Worm (Caenorhabditis elegans) whole organism, L2 larva: ENCODE data around the gene T16G12.7.
A peak's percentile ranks its signal among the peaks of the same experiment; 100 is the strongest.
"Not testable (repeated sequence)": the region's sequence is repeated elsewhere in the genome, so short reads cannot be mapped to it uniquely, and the experiment has no call there.

ENCODE experiments used
- C34F6.9 ChIP-seq: fragments of 150-350 bp; optimal IDR thresholded peaks from 2 replicates; lab custom pipeline; 2014; ENCODE audit warnings: missing biosample characterization, missing genetic modification characterization
- Y55F3AM.14 ChIP-seq: fragments of 200-800 bp; sonication (Bioruptor generic); optimal IDR thresholded peaks from 2 replicates; lab custom pipeline; 2018; ENCODE audit warnings: mild to moderate bottlenecking, missing genetic modification characterization, missing compliant biosample characterization
- ceh-82 ChIP-seq: fragments of 150-350 bp; optimal IDR thresholded peaks from 2 replicates; lab custom pipeline; 2014; ENCODE audit warnings: missing biosample characterization, missing genetic modification characterization
- dmd-4 ChIP-seq: sonication (generic microtip); optimal IDR thresholded peaks from 2 replicates; lab custom pipeline; 2017; ENCODE audit warnings: missing biosample characterization, missing genetic modification characterization
- elt-1 ChIP-seq: fragments of 150-350 bp; optimal IDR thresholded peaks from 2 replicates; lab custom pipeline; 2014; ENCODE audit warnings: missing biosample characterization, missing genetic modification characterization
- elt-3 ChIP-seq: sonication (generic microtip); optimal IDR thresholded peaks from 2 replicates; lab custom pipeline; 2017; ENCODE audit warnings: missing biosample characterization, missing genetic modification characterization
- fos-1 ChIP-seq: fragments of 150-350 bp; optimal IDR thresholded peaks from 2 replicates; lab custom pipeline; 2014; ENCODE audit warnings: missing biosample characterization, missing genetic modification characterization
- gmeb-1 ChIP-seq: fragments of 150-350 bp; optimal IDR thresholded peaks from 2 replicates; lab custom pipeline; 2014; ENCODE audit warnings: missing biosample characterization, missing genetic modification characterization
- mbf-1 ChIP-seq: sonication (generic microtip); optimal IDR thresholded peaks from 2 replicates; lab custom pipeline; 2017; ENCODE audit warnings: missing biosample characterization, missing genetic modification characterization
- mdl-1 ChIP-seq, 2 experiments: fragments of 150-350 bp in 1 of 2; sonication (generic microtip) in 1 of 2; optimal IDR thresholded peaks; 2 replicates each; lab custom pipeline; 2017; ENCODE audit warnings: missing biosample characterization in 2 of 2, missing genetic modification characterization in 2 of 2
- nhr-10 ChIP-seq: sonication (generic microtip); optimal IDR thresholded peaks from 2 replicates; lab custom pipeline; 2017; ENCODE audit warnings: missing biosample characterization, missing genetic modification characterization
- nhr-11 ChIP-seq: fragments of 150-350 bp; optimal IDR thresholded peaks from 2 replicates; lab custom pipeline; 2014; ENCODE audit warnings: missing biosample characterization, missing genetic modification characterization
- nhr-12 ChIP-seq: fragments of 150-350 bp; optimal IDR thresholded peaks from 2 replicates; lab custom pipeline; 2014; ENCODE audit warnings: missing biosample characterization, missing genetic modification characterization
- nhr-129 ChIP-seq: fragments of 150-350 bp; optimal IDR thresholded peaks from 2 replicates; lab custom pipeline; 2014; ENCODE audit warnings: missing biosample characterization, missing genetic modification characterization
- nhr-21 ChIP-seq: fragments of 150-350 bp; optimal IDR thresholded peaks from 2 replicates; lab custom pipeline; 2014; ENCODE audit warnings: missing biosample characterization, missing genetic modification characterization
- nhr-23 ChIP-seq: fragments of 150-350 bp; optimal IDR thresholded peaks from 2 replicates; lab custom pipeline; 2014; ENCODE audit warnings: missing biosample characterization, missing genetic modification reagents, missing genetic modification characterization
- nhr-237 ChIP-seq: fragments of 150-350 bp; optimal IDR thresholded peaks from 2 replicates; lab custom pipeline; 2014; ENCODE audit warnings: missing biosample characterization, missing genetic modification characterization
- nhr-6 ChIP-seq: fragments of 150-350 bp; optimal IDR thresholded peaks from 2 replicates; lab custom pipeline; 2014; ENCODE audit warnings: missing biosample characterization, missing genetic modification characterization
- sma-3 ChIP-seq: sonication (generic microtip); optimal IDR thresholded peaks from 2 replicates; lab custom pipeline; 2016; ENCODE audit warnings: missing genetic modification reagents, missing genetic modification characterization, missing compliant biosample characterization
- sma-9 ChIP-seq, 2 experiments: fragments of 150-350 bp in 1 of 2; sonication (generic microtip) in 1 of 2; optimal IDR thresholded peaks; 2 replicates each; lab custom pipeline; 2014 to 2016; ENCODE audit warnings: missing genetic modification characterization in 2 of 2, mild to moderate bottlenecking in 1 of 2, missing biosample characterization in 1 of 2, missing compliant biosample characterization in 1 of 2, missing genetic modification reagents in 1 of 2, moderate library complexity in 1 of 2
- snpc-4 ChIP-seq: fragments of 150-350 bp; optimal IDR thresholded peaks from 2 replicates; lab custom pipeline; 2014; ENCODE audit warnings: missing biosample characterization, missing genetic modification characterization
- unc-39 ChIP-seq: fragments of 150-350 bp; optimal IDR thresholded peaks from 2 replicates; lab custom pipeline; 2014; ENCODE audit warnings: missing biosample characterization, missing genetic modification characterization
- unc-62 ChIP-seq: fragments of 150-350 bp; optimal IDR thresholded peaks from 2 replicates; lab custom pipeline; 2014; ENCODE audit warnings: missing biosample characterization, missing genetic modification reagents, missing genetic modification characterization
- zag-1 ChIP-seq: fragments of 150-350 bp; optimal IDR thresholded peaks from 2 replicates; lab custom pipeline; 2014; ENCODE audit warnings: missing biosample characterization, missing genetic modification characterization
- ztf-1 ChIP-seq: fragments of 200-800 bp; sonication (Bioruptor generic); conservative IDR thresholded peaks from 2 replicates; pipeline ENCODE4 v1.3.6; 2022; ENCODE audit warnings: missing genetic modification characterization, missing compliant biosample characterization
- ztf-11 ChIP-seq: sonication (generic microtip); optimal IDR thresholded peaks from 2 replicates; lab custom pipeline; 2017; ENCODE audit warnings: missing biosample characterization, missing genetic modification characterization

Gene T16G12.7

ce11 chrIII:10050321-10050720 is 10.4 kb upstream of the T16G12.7 start, which contains the start of gene T16G12.3:
Gene T16G12.3, plus strand, starts transcription at chrIII:10050621.
- not testable (repeated sequence) for TF ChIP-seq nhr-6; C34F6.9 (tag; lab: Kevin White, UChicago); zag-1 (tag; lab: Kevin White, UChicago)

- TF ChIP-seq fos-1 (tag; lab: Kevin White, UChicago) (peak; percentile 94), elt-3 (tag; lab: Kevin White, UChicago) (no peak)
These were observed 9.8 kb upstream of the T16G12.7 start, which contains the start of gene T16G12.1 for ce11 chrIII:10049682-10050081. Gene T16G12.1, minus strand, starts transcription at chrIII:10049857.

ce11 chrIII:10037150-10037549 is 2.8 kb downstream of the T16G12.7 start, which contains the start of gene M04D8.7:
Gene M04D8.7, plus strand, starts transcription at chrIII:10037450.
- no peak for TF ChIP-seq mbf-1 (tag; lab: Kevin White, UChicago)

ce11 chrIII:10035783-10036182 is 4.1 kb downstream of the T16G12.7 start, which contains the start of gene xbx-3:
Gene xbx-3, plus strand, starts transcription at chrIII:10035945.
- TF ChIP-seq C34F6.9 (tag; lab: Kevin White, UChicago), result no peak
- TF ChIP-seq nhr-21 (tag; lab: Kevin White, UChicago), result peak; percentile 24
- TF ChIP-seq, all 48 proteins: peak for 1

- TF ChIP-seq mdl-1 (tag; optimal IDR thresholded peaks at IDR 0.05; lab: Kevin White, UChicago) (no peak), nhr-21 (tag; lab: Kevin White, UChicago) (no peak), nhr-237 (tag; lab: Kevin White, UChicago) (no peak), sma-9 (GFP tag; optimal IDR thresholded peaks at IDR 0.05; lab: Kevin White, UChicago) (no peak), sma-9 (tag; optimal IDR thresholded peaks at IDR 0.05; lab: Kevin White, UChicago) (no peak), ceh-82 (tag; lab: Kevin White, UChicago) (no peak)
These were observed 6.0 kb downstream of the T16G12.7 start, which contains the start of gene M04D8.8 for ce11 chrIII:10033881-10034280. Gene M04D8.8, plus strand, starts transcription at chrIII:10034181.

ce11 chrIII:10033213-10033612 is 6.7 kb downstream of the T16G12.7 start, which contains the start of gene M04D8.5:
Gene M04D8.5, minus strand, starts transcription at chrIII:10033313.
- no peak for TF ChIP-seq zag-1 (tag; lab: Kevin White, UChicago)
- TF ChIP-seq unc-39, result no peak
- no peak for TF ChIP-seq ztf-1 (GFP tag; lab: Robert Waterston, UW)
- TF ChIP-seq sma-9 (GFP tag; optimal IDR thresholded peaks at IDR 0.05; lab: Kevin White, UChicago), result no peak
- no peak for TF ChIP-seq sma-9 (tag; optimal IDR thresholded peaks at IDR 0.05; lab: Kevin White, UChicago)
- no peak for TF ChIP-seq mbf-1 (tag; lab: Kevin White, UChicago)
- no peak for TF ChIP-seq dmd-4 (tag; lab: Kevin White, UChicago)
- TF ChIP-seq ztf-11 (tag; lab: Kevin White, UChicago), result no peak
- no peak for TF ChIP-seq elt-3 (tag; lab: Kevin White, UChicago)
- TF ChIP-seq gmeb-1 (tag; lab: Kevin White, UChicago), result no peak
- TF ChIP-seq snpc-4, result no peak
- TF ChIP-seq mdl-1 (tag; optimal IDR thresholded peaks at IDR 0.05; lab: Kevin White, UChicago), result no peak
- no peak for TF ChIP-seq nhr-11 (tag; lab: Kevin White, UChicago)
- no peak for TF ChIP-seq nhr-12 (tag; lab: Kevin White, UChicago)

- TF ChIP-seq gmeb-1 (tag; lab: Kevin White, UChicago) (no peak), nhr-23 (no peak), nhr-12 (tag; lab: Kevin White, UChicago) (no peak), sma-3 (no peak)
These were observed 9.4 kb downstream of the T16G12.7 start, which contains the start of gene M04D8.4 for ce11 chrIII:10030549-10030948. Gene M04D8.4, minus strand, starts transcription at chrIII:10030649.

- TF ChIP-seq nhr-237 (tag; lab: Kevin White, UChicago), result no peak
- no peak for TF ChIP-seq nhr-10
- TF ChIP-seq unc-62 (GFP tag; lab: Kevin White, UChicago), result no peak
- TF ChIP-seq sma-9 (GFP tag; optimal IDR thresholded peaks at IDR 0.05; lab: Kevin White, UChicago), result no peak
- no peak for TF ChIP-seq sma-9 (tag; optimal IDR thresholded peaks at IDR 0.05; lab: Kevin White, UChicago)
- TF ChIP-seq ztf-11 (tag; lab: Kevin White, UChicago), result no peak
- TF ChIP-seq elt-1 (tag; lab: Kevin White, UChicago), result no peak
- no peak for TF ChIP-seq Y55F3AM.14 (GFP tag; lab: Kevin White, UChicago)
- TF ChIP-seq nhr-129 (tag; lab: Kevin White, UChicago), result no peak
These were observed 12.0 kb downstream of the T16G12.7 start, which contains the start of gene ins-23 for ce11 chrIII:10027947-10028346. Gene ins-23, plus strand, starts transcription at chrIII:10028247.
